Worm (Caenorhabditis elegans): ENCODE data around the gene dhp-2.
"Not testable (repeated sequence)": the region's sequence is repeated elsewhere in the genome, so short reads cannot be mapped to it uniquely, and the experiment has no call there.

Gene dhp-2

DNA sequence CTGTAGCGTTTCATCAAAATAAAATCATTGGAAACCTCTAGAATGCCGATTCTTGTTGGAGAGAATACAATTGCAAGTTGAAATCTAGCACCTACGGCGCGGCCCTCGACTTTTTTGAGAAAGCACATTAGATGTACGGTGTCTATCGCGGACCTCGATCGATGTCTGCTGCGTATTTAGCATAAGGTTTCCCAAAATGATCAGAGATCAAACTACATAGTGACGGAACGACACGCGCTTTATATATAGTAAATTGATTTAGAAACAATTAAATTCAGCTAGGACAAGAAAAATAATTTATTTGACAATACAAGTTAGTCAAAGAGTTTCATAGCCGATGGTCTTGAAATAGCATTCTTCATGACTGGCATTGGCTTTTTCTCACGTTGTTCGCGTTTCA lies 48.2 kb downstream of the dhp-2 start (continued):
- TF ChIP-seq lsy-2 (tag; optimal IDR thresholded peaks at IDR 0.05), result no peak
- TF ChIP-seq madf-5 (GFP tag; IDR thresholded peaks at IDR 0.05), result no peak

DNA sequence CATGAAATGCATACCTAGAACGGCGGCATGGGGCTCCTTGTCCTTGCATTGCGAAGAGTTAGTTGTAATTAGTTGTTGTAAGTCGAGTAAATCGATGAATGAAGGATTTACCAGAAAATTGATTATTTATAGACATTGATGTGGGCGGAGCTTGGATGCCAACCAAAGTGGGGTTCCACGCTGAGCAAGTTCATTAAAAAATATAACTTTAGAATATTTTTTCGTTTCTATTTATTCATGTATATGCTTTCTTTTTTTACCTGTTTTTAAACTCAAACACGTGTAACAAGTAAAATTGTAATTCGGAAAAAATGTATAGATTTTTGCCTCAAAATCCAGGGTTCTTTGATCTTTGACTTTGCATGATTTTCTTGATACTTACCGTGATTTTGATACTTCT lies 49.6 kb downstream of the dhp-2 start, which contains the start of gene gipc-2:
gipc-2 (minus strand) TSS at position 101 of the 400 bp plus-strand sequence.
- no peak for TF ChIP-seq R02D3.7 (tag; optimal IDR thresholded peaks at IDR 0.05)
- no peak for TF ChIP-seq fos-1 (tag; optimal IDR thresholded peaks at IDR 0.05)
- no peak for TF ChIP-seq ceh-28 (tag; optimal IDR thresholded peaks at IDR 0.05)
- no peak for TF ChIP-seq Y105C5A.15 (GFP tag; IDR thresholded peaks at IDR 0.05)
- no peak for TF ChIP-seq duxl-1 (tag; optimal IDR thresholded peaks at IDR 0.05; ENCODE audit: poor library complexity)
- no peak for TF ChIP-seq lin-38 (GFP tag; IDR thresholded peaks at IDR 0.05)
- no peak for TF ChIP-seq F10B5.3 (tag; optimal IDR thresholded peaks at IDR 0.05)
- TF ChIP-seq F37D6.2 (tag; optimal IDR thresholded peaks at IDR 0.05), result no peak
- TF ChIP-seq dpl-1 (GFP tag; optimal IDR thresholded peaks at IDR 0.05), result no peak
- TF ChIP-seq saeg-2 (GFP tag; IDR thresholded peaks at IDR 0.05), result no peak
- no peak for TF ChIP-seq cey-2 (tag; optimal IDR thresholded peaks at IDR 0.05; ENCODE audit: borderline replicate concordance, insufficient read depth)
- TF ChIP-seq nhr-48 (tag; optimal IDR thresholded peaks at IDR 0.05), result no peak
- TF ChIP-seq php-3 (GFP tag; IDR thresholded peaks at IDR 0.05), result no peak

DNA sequence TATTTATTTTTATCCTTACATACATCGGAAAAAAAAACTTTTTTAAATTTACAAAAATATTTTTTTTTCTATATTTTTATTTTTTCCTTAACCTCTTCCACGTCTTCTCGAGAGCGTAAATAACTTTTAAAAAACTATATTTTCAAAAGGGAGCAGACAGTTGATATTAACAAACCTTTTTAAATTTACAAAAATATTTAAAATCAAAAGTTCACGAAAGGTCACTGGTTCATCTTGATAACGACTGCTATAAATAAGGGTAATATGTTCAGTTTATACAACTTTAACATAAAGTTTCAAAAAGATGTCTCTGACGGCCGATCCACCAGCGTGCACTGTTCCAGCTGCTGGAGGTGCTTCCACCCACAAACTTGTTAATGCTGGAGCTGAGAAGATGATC lies 50.9 kb downstream of the dhp-2 start, which contains the start of the genes F44D12.16 and msd-2:
F44D12.16 (plus strand) TSS at position 301 of the 400 bp plus-strand sequence.
msd-2 (plus strand) TSS at position 305 of the 400 bp plus-strand sequence.
- TF ChIP-seq unc-62 (GFP tag; optimal IDR thresholded peaks at IDR 0.05 in 1 of 2); unc-62 (tag; optimal IDR thresholded peaks at IDR 0.05); F37D6.2 (tag; optimal IDR thresholded peaks at IDR 0.05); arid-1 (GFP tag; conservative IDR thresholded peaks at IDR 0.05): not testable (repeated sequence)

Data from whole organism, L4 larva.